Worm (Caenorhabditis elegans) whole organism, L3 larva: ENCODE data around the gene C50H11.8.
"Not testable (repeated sequence)": the region's sequence is repeated elsewhere in the genome, so short reads cannot be mapped to it uniquely, and the experiment has no call there.

Experiments
- ceh-9 ChIP-seq: sonication (generic microtip); optimal IDR thresholded peaks from 2 replicates; lab custom pipeline; 2018; ENCODE audit warnings: missing biosample characterization, missing genetic modification characterization
- elt-2 ChIP-seq: sonication (generic microtip); optimal IDR thresholded peaks from 2 replicates; lab custom pipeline; 2016; ENCODE audit warnings: missing genetic modification reagents, mild to moderate bottlenecking, missing genetic modification characterization, missing compliant biosample characterization
- fkh-2 ChIP-seq: fragments of 150-350 bp; optimal IDR thresholded peaks from 2 replicates; lab custom pipeline; 2014; ENCODE audit warnings: missing biosample characterization, missing genetic modification reagents, missing genetic modification characterization
- mdl-1 ChIP-seq: fragments of 150-350 bp; optimal IDR thresholded peaks from 2 replicates; lab custom pipeline; 2014; ENCODE audit warnings: missing biosample characterization, missing genetic modification characterization
- nhr-23 ChIP-seq: fragments of 150-350 bp; optimal IDR thresholded peaks from 2 replicates; lab custom pipeline; 2014; ENCODE audit warnings: missing biosample characterization, missing genetic modification reagents, missing genetic modification characterization
- nhr-237 ChIP-seq: fragments of 150-350 bp; optimal IDR thresholded peaks from 2 replicates; lab custom pipeline; 2014; ENCODE audit warnings: missing biosample characterization, missing genetic modification characterization
- nhr-76 ChIP-seq: fragments of 150-350 bp; sonication (generic microtip); optimal IDR thresholded peaks from 5 replicates; lab custom pipeline; 2014; ENCODE audit warnings: missing biosample characterization, missing genetic modification characterization
- pha-4 ChIP-seq: fragments of 150-350 bp; optimal IDR thresholded peaks from 2 replicates; lab custom pipeline; 2014; ENCODE audit warnings: missing biosample characterization, missing genetic modification reagents, missing genetic modification characterization
- pqm-1 ChIP-seq: fragments of 150-350 bp; optimal IDR thresholded peaks from 2 replicates; lab custom pipeline; 2017; ENCODE audit warnings: missing biosample characterization, missing genetic modification characterization, inconsistent platforms
- skn-1 ChIP-seq: fragments of 150-350 bp; optimal IDR thresholded peaks from 2 replicates; lab custom pipeline; 2014; ENCODE audit warnings: missing biosample characterization, missing genetic modification characterization
- unc-62 ChIP-seq: fragments of 150-350 bp; sonication (generic microtip); optimal IDR thresholded peaks from 4 replicates; lab custom pipeline; 2014; ENCODE audit warnings: missing biosample characterization, missing genetic modification reagents, missing genetic modification characterization
- zag-1 ChIP-seq: fragments of 150-350 bp; optimal IDR thresholded peaks from 2 replicates; lab custom pipeline; 2014; ENCODE audit warnings: missing biosample characterization, missing genetic modification characterization

Gene C50H11.8

ce11 chrV:3102049-3102448 is 47.7 kb downstream of the C50H11.8 start, which contains the start of gene Y73C8C.4:
Gene Y73C8C.4, minus strand, starts transcription at chrV:3102149.
- not testable (repeated sequence) for TF ChIP-seq pha-4; pqm-1; nhr-23 (tag; lab: Kevin White, UChicago)

DNA sequence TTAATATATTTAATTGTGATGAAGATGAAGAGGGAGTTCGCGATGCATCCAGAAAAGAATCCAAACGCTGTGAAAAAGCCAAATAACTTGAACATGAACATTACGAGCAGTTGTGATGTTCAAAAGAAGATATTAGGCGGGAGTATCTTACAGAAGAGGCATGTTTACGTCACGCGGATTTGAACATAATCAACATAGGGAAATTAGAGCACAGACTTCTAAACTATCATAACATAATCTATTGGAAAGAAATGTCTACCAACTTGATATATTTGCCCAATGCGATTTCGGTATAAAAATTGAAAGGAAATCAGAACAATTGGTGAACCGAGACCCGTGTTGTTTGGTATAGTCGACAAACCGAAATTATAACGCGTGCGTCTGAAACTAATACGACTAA is 49.8 kb downstream of the C50H11.8 start, which contains the start of gene str-66:
Gene str-66 (minus strand): TSS at position 101 of the 400 bp plus-strand sequence.
- no peak for TF ChIP-seq nhr-76 (tag; lab: Kevin White, UChicago)
- no peak for TF ChIP-seq elt-2 (tag; lab: Kevin White, UChicago)
- TF ChIP-seq zag-1 (tag; lab: Kevin White, UChicago) = no peak
- no peak for TF ChIP-seq skn-1
- TF ChIP-seq ceh-9 = no peak
- TF ChIP-seq nhr-237 (tag; lab: Kevin White, UChicago) = no peak
- TF ChIP-seq fkh-2 (tag; lab: Kevin White, UChicago) = no peak
- TF ChIP-seq unc-62 = no peak
- TF ChIP-seq mdl-1 (tag; lab: Kevin White, UChicago) = no peak
